Worm (Caenorhabditis elegans) whole organism, L2 larva: Measurements from ENCODE around the gene cam-1.

Experiments
- C34F6.9 ChIP-seq: fragments of 150-350 bp; optimal IDR thresholded peaks from 2 replicates; lab custom pipeline; 2014; ENCODE audit warnings: missing biosample characterization, missing genetic modification characterization
- F13H6.1 ChIP-seq: sonication (generic microtip); optimal IDR thresholded peaks from 2 replicates; lab custom pipeline; 2016; ENCODE audit warnings: missing genetic modification characterization, missing compliant biosample characterization
- R02D3.7 ChIP-seq: fragments of 150-350 bp; optimal IDR thresholded peaks from 2 replicates; lab custom pipeline; 2014; ENCODE audit warnings: missing biosample characterization, missing genetic modification characterization
- Y55F3AM.14 ChIP-seq: fragments of 200-800 bp; sonication (Bioruptor generic); optimal IDR thresholded peaks from 2 replicates; lab custom pipeline; 2018; ENCODE audit warnings: mild to moderate bottlenecking, missing genetic modification characterization, missing compliant biosample characterization
- ZK546.5 ChIP-seq: sonication (generic microtip); optimal IDR thresholded peaks from 2 replicates; lab custom pipeline; 2017; ENCODE audit warnings: missing biosample characterization, missing genetic modification characterization
- aly-2 ChIP-seq: fragments of 150-350 bp; optimal IDR thresholded peaks from 2 replicates; lab custom pipeline; 2014; ENCODE audit warnings: missing biosample characterization, missing genetic modification characterization
- ama-1 ChIP-seq: fragments of 150-350 bp; optimal IDR thresholded peaks from 2 replicates; lab custom pipeline; 2018; ENCODE audit warnings: inconsistent platforms
- blmp-1 ChIP-seq: sonication (generic microtip); optimal IDR thresholded peaks from 2 replicates; lab custom pipeline; 2017; ENCODE audit warnings: missing genetic modification characterization, mild to moderate bottlenecking, missing compliant biosample characterization, antibody characterized with exemption, moderate library complexity; ENCODE audit not compliant: insufficient read depth
- ceh-16 ChIP-seq: fragments of 150-350 bp; optimal IDR thresholded peaks from 2 replicates; lab custom pipeline; 2014; ENCODE audit warnings: missing biosample characterization, missing genetic modification characterization
- ceh-82 ChIP-seq: fragments of 150-350 bp; optimal IDR thresholded peaks from 2 replicates; lab custom pipeline; 2014; ENCODE audit warnings: missing biosample characterization, missing genetic modification characterization
- crh-2 ChIP-seq: sonication (generic microtip); optimal IDR thresholded peaks from 2 replicates; lab custom pipeline; 2017; ENCODE audit warnings: missing biosample characterization, missing genetic modification characterization
- dmd-4 ChIP-seq: sonication (generic microtip); optimal IDR thresholded peaks from 2 replicates; lab custom pipeline; 2017; ENCODE audit warnings: missing biosample characterization, missing genetic modification characterization
- egl-27 ChIP-seq: sonication (generic microtip); optimal IDR thresholded peaks from 3 replicates; lab custom pipeline; 2017; ENCODE audit warnings: missing biosample characterization, missing genetic modification reagents, missing genetic modification characterization
- elt-1 ChIP-seq: fragments of 150-350 bp; optimal IDR thresholded peaks from 2 replicates; lab custom pipeline; 2014; ENCODE audit warnings: missing biosample characterization, missing genetic modification characterization
- fos-1 ChIP-seq: fragments of 150-350 bp; optimal IDR thresholded peaks from 2 replicates; lab custom pipeline; 2014; ENCODE audit warnings: missing biosample characterization, missing genetic modification characterization
- lin-13 ChIP-seq: fragments of 150-350 bp; optimal IDR thresholded peaks from 2 replicates; lab custom pipeline; 2014; ENCODE audit warnings: missing biosample characterization, missing genetic modification reagents, missing genetic modification characterization
- lin-39 ChIP-seq: fragments of 150-350 bp; optimal IDR thresholded peaks from 2 replicates; lab custom pipeline; 2014; ENCODE audit warnings: missing biosample characterization, missing genetic modification reagents, missing genetic modification characterization
- lsy-2 ChIP-seq, 2 experiments: fragments of 150-350 bp in 1 of 2; sonication (generic microtip) in 1 of 2; optimal IDR thresholded peaks; 2 replicates each; lab custom pipeline; 2014 to 2017; ENCODE audit warnings: missing biosample characterization in 2 of 2, missing genetic modification characterization in 2 of 2
- mab-5 ChIP-seq: fragments of 150-350 bp; optimal IDR thresholded peaks from 2 replicates; lab custom pipeline; 2014; ENCODE audit warnings: missing biosample characterization, missing genetic modification characterization
- mbf-1 ChIP-seq: sonication (generic microtip); optimal IDR thresholded peaks from 2 replicates; lab custom pipeline; 2017; ENCODE audit warnings: missing biosample characterization, missing genetic modification characterization
- nhr-10 ChIP-seq: sonication (generic microtip); optimal IDR thresholded peaks from 2 replicates; lab custom pipeline; 2017; ENCODE audit warnings: missing biosample characterization, missing genetic modification characterization
- nhr-129 ChIP-seq: fragments of 150-350 bp; optimal IDR thresholded peaks from 2 replicates; lab custom pipeline; 2014; ENCODE audit warnings: missing biosample characterization, missing genetic modification characterization
- nhr-21 ChIP-seq: fragments of 150-350 bp; optimal IDR thresholded peaks from 2 replicates; lab custom pipeline; 2014; ENCODE audit warnings: missing biosample characterization, missing genetic modification characterization
- nhr-23 ChIP-seq: fragments of 150-350 bp; optimal IDR thresholded peaks from 2 replicates; lab custom pipeline; 2014; ENCODE audit warnings: missing biosample characterization, missing genetic modification reagents, missing genetic modification characterization
- nhr-25 ChIP-seq: fragments of 150-350 bp; sonication (generic microtip); optimal IDR thresholded peaks from 3 replicates; lab custom pipeline; 2014; ENCODE audit warnings: missing biosample characterization, missing genetic modification characterization
- nhr-77 ChIP-seq: fragments of 150-350 bp; optimal IDR thresholded peaks from 2 replicates; lab custom pipeline; 2014; ENCODE audit warnings: missing biosample characterization, missing genetic modification characterization
- sem-4 ChIP-seq: fragments of 150-350 bp; optimal IDR thresholded peaks from 2 replicates; lab custom pipeline; 2014; ENCODE audit warnings: missing biosample characterization, missing genetic modification reagents, missing genetic modification characterization
- skn-1 ChIP-seq: sonication (generic microtip); optimal IDR thresholded peaks from 2 replicates; lab custom pipeline; 2017; ENCODE audit warnings: missing biosample characterization, missing genetic modification characterization
- sma-9 ChIP-seq, 2 experiments: fragments of 150-350 bp in 1 of 2; sonication (generic microtip) in 1 of 2; optimal IDR thresholded peaks; 2 replicates each; lab custom pipeline; 2014 to 2016; ENCODE audit warnings: missing genetic modification characterization in 2 of 2, mild to moderate bottlenecking in 1 of 2, missing biosample characterization in 1 of 2, missing compliant biosample characterization in 1 of 2, missing genetic modification reagents in 1 of 2, moderate library complexity in 1 of 2
- unc-39 ChIP-seq: fragments of 150-350 bp; optimal IDR thresholded peaks from 2 replicates; lab custom pipeline; 2014; ENCODE audit warnings: missing biosample characterization, missing genetic modification characterization
- unc-55 ChIP-seq: fragments of 150-350 bp; sonication (generic microtip); optimal IDR thresholded peaks from 3 replicates; lab custom pipeline; 2014; ENCODE audit warnings: missing biosample characterization, missing genetic modification reagents, missing genetic modification characterization
- unc-62 ChIP-seq: fragments of 150-350 bp; optimal IDR thresholded peaks from 2 replicates; lab custom pipeline; 2014; ENCODE audit warnings: missing biosample characterization, missing genetic modification reagents, missing genetic modification characterization
- zag-1 ChIP-seq: fragments of 150-350 bp; optimal IDR thresholded peaks from 2 replicates; lab custom pipeline; 2014; ENCODE audit warnings: missing biosample characterization, missing genetic modification characterization
- ztf-11 ChIP-seq: sonication (generic microtip); optimal IDR thresholded peaks from 2 replicates; lab custom pipeline; 2017; ENCODE audit warnings: missing biosample characterization, missing genetic modification characterization
- ztf-4 ChIP-seq: fragments of 150-350 bp; optimal IDR thresholded peaks from 2 replicates; lab custom pipeline; 2014; ENCODE audit warnings: missing biosample characterization, missing genetic modification characterization

cam-1 gene

DNA sequence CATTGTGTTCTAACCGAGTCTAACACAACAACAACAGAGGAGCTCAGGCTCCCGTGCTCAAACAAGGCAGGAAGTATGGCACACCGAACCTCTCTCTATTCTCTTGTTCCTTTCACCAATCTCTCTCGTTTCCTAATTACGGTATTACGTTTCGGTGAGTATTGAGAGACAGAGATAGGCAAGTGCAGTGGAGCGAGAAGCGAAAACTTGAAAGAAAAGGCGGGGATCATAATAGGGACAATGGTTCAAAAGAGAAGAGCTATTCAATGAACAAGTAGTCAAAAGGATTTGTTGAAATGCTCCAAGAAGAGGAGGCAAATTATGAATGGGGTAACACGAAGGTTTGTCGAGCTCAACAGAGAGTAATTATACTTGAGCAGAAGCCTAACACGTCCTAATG, 3.2 kb upstream of the cam-1 start:
- TF ChIP-seq skn-1 (tag; lab: Kevin White, UChicago) (no peak), Y55F3AM.14 (no peak), lin-13 (GFP tag; lab: Kevin White, UChicago) (no peak), lsy-2 (tag; optimal IDR thresholded peaks at IDR 0.05; lab: Kevin White, UChicago) (no peak)

DNA sequence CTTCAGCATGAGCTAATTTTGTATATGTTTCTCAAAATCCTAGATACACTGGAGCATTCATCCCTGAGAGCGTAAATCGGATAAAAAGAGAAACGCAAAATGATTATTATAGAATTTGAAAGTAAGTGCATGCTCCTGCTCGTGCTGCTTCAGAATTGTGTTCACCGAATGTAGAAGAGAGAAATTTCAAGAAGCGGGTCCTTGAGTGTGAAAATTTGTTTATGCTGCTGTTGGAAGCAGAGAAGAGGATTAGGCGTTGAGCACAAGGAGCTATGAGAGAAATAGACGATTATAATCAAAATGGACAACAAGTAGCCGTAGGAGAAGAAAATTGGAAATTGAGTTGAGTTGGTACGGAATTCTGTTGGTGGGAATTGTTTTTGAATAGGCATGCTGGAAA, 1.6 kb upstream of the cam-1 start:
- no peak for TF ChIP-seq ama-1 (lab: Kevin White, UChicago)
- peak; percentile 22 for TF ChIP-seq unc-55 (GFP tag; lab: Kevin White, UChicago)
- no peak for TF ChIP-seq dmd-4 (tag; lab: Kevin White, UChicago)
- TF ChIP-seq sma-9 (GFP tag; optimal IDR thresholded peaks at IDR 0.05; lab: Kevin White, UChicago): no peak
- TF ChIP-seq sma-9 (tag; optimal IDR thresholded peaks at IDR 0.05; lab: Kevin White, UChicago): no peak

DNA sequence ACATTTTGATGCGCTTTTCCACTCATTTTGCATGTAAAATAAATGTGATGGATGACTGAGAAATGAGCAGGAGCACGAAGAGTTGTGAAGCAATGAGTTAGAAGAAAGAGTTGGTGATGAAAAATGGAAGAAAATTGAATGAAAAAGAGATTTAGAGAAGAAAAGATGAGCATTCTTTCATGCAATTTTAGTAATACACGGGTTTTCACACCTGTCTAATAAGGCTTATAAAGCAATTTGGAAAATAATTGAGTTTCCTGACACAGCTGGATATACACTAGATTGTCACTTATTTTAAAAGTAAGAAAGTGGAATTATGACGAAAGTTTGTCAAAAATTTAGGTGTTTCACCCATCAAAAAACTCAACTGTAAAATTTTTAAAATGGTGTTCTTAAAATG, 690 bp upstream of the cam-1 start:
- TF ChIP-seq nhr-21 (tag; lab: Kevin White, UChicago) (no peak), dmd-4 (tag; lab: Kevin White, UChicago) (no peak), unc-55 (GFP tag; lab: Kevin White, UChicago) (peak; percentile 31), nhr-25 (tag; lab: Kevin White, UChicago) (no peak)

DNA sequence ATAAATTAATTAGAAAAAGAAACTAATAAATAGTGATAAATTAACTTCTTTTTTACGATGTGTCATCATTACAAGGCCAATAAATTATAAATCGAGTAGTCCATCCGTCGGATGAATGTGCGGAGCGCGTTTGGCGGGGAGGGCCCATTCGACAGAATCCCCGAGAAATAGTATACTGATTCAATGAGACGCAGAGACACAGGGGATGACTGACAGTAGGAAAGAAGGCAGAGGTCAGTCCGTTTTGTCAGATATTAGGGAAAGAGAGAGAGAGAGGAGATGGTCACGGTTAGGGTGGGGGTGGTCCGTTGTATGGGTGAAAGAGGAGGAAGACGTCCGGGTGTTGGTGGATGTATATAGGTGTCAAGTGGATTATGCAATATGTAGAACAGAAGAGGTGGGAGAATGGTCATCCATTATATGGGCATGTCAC, 1.5 kb downstream of the cam-1 start:
- TF ChIP-seq mab-5 (peak; percentile 87), C34F6.9 (tag; lab: Kevin White, UChicago) (no peak)

DNA sequence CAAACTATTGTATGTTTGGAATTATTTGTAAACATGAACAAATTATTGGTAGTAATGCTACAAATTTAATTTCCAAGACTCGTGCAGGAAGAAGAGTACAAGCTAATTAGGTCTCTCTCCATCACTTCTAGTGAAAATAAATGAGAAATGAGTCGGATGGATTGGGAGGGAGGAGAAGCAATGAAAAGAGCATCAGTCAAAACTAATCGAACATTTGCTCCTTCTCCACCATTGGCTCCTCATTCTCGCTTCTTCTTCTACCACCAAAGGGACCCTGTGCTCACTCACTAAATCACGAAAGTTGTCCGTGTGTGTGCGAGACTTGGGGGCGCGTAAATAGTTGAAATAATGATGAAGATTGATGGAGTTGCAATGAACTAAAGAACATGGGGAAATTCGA, 3.3 kb downstream of the cam-1 start:
- TF ChIP-seq lin-39 (tag; lab: Kevin White, UChicago) (peak; percentile 79), ceh-82 (tag; lab: Kevin White, UChicago) (no peak), mab-5 (peak; percentile 93), lsy-2 (tag; optimal IDR thresholded peaks at IDR 0.05; lab: Kevin White, UChicago) (peak in 1 of 2 experiments; percentile 59), elt-1 (tag; lab: Kevin White, UChicago) (no peak), unc-55 (GFP tag; lab: Kevin White, UChicago) (peak; percentile 2), nhr-129 (tag; lab: Kevin White, UChicago) (peak; percentile 33), F13H6.1 (tag; lab: Kevin White, UChicago) (peak; percentile 57), ztf-4 (peak; percentile 23), sem-4 (tag; lab: Kevin White, UChicago) (peak; percentile 50), egl-27 (tag; lab: Kevin White, UChicago) (no peak), C34F6.9 (tag; lab: Kevin White, UChicago) (peak; percentile 56), unc-62 (GFP tag; lab: Kevin White, UChicago) (peak; percentile 46), sma-9 (GFP tag; optimal IDR thresholded peaks at IDR 0.05; lab: Kevin White, UChicago) (peak; percentile 46), sma-9 (tag; optimal IDR thresholded peaks at IDR 0.05; lab: Kevin White, UChicago) (no peak), zag-1 (tag; lab: Kevin White, UChicago) (peak; percentile 50)

DNA sequence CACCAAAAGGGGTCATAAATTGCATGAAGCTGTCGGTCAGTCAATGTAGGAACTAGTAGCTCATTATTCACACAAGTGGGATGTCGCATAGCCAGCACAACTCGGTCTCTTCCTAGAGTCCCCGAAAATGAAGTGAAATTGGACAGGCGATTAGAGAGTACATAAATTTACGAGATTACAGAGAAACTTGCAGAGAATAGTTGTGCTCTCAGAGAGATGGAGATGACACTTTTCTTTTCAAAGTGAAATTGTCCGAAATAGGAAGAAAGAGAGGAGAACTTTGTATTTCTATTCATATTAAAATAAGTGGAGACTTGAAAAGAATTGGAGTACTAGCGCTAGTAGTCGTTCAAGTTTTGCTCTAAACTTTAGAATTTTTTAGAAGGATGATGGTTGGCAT, 4.5 kb downstream of the cam-1 start:
- TF ChIP-seq egl-27 (tag; lab: Kevin White, UChicago): no peak
- no peak for TF ChIP-seq ztf-11 (tag; lab: Kevin White, UChicago)
- no peak for TF ChIP-seq mab-5
- TF ChIP-seq sma-9 (GFP tag; optimal IDR thresholded peaks at IDR 0.05; lab: Kevin White, UChicago): peak; percentile 32
- TF ChIP-seq sma-9 (tag; optimal IDR thresholded peaks at IDR 0.05; lab: Kevin White, UChicago): no peak
- no peak for TF ChIP-seq aly-2 (tag; lab: Kevin White, UChicago)
- no peak for TF ChIP-seq ama-1 (lab: Kevin White, UChicago)
- TF ChIP-seq ceh-16 (tag; lab: Kevin White, UChicago): no peak
- peak; percentile 48 for TF ChIP-seq unc-55 (GFP tag; lab: Kevin White, UChicago)
- peak in 1 of 2 experiments; percentile 15 for TF ChIP-seq lsy-2 (tag; optimal IDR thresholded peaks at IDR 0.05; lab: Kevin White, UChicago)

DNA sequence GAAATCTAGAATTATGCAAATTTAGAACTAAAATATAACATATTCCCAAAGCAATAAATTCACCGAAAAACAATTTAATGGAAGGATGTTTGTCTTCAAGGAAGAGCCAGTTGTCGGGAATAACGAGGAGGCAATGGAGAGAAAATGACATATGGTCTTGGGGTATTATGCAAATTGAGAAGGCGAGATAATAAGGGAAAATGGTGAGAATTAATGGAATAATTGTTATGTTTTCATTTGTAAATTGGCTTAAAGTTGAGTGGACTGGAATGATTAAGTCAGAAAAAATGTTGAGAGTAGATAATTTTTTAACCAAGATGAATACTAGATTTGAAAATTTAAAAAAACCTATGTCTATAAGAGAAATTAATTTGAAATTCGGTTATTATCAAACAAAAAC, 5.3 kb downstream of the cam-1 start:
- no peak for TF ChIP-seq mab-5
- TF ChIP-seq nhr-10 (tag; lab: Kevin White, UChicago): no peak
- no peak for TF ChIP-seq blmp-1 (tag; lab: Kevin White, UChicago)
- no peak for TF ChIP-seq unc-39 (tag; lab: Kevin White, UChicago)
- TF ChIP-seq ceh-16 (tag; lab: Kevin White, UChicago): no peak
- TF ChIP-seq ZK546.5 (tag; lab: Kevin White, UChicago): no peak
- no peak for TF ChIP-seq mbf-1
- TF ChIP-seq ceh-82 (tag; lab: Kevin White, UChicago): no peak
- TF ChIP-seq nhr-21 (tag; lab: Kevin White, UChicago): no peak
- no peak for TF ChIP-seq R02D3.7 (tag; lab: Kevin White, UChicago)
- TF ChIP-seq nhr-23 (tag; lab: Kevin White, UChicago): no peak
- no peak for TF ChIP-seq nhr-77 (tag; lab: Kevin White, UChicago)
- no peak for TF ChIP-seq fos-1
- no peak for TF ChIP-seq crh-2
- no peak for TF ChIP-seq unc-55 (GFP tag; lab: Kevin White, UChicago)
- no peak for TF ChIP-seq lsy-2 (tag; optimal IDR thresholded peaks at IDR 0.05; lab: Kevin White, UChicago)
- TF ChIP-seq, all 48 proteins: peak for 0
